Fruit fly (Drosophila melanogaster) whole organism, pupa: Measurements from ENCODE around the gene pch2.

ENCODE experiments used
- CG13204 ChIP-seq: fragments of 200-800 bp; sonication (Bioruptor generic); optimal IDR thresholded peaks from 2 replicates; lab custom pipeline; 2018; ENCODE audit warnings: missing biosample characterization, mild to moderate bottlenecking, missing genetic modification characterization, moderate library complexity
- CG14655 ChIP-seq: fragments of 200-800 bp; sonication (Bioruptor generic); optimal IDR thresholded peaks from 3 replicates; lab custom pipeline; 2017; ENCODE audit warnings: mild to moderate bottlenecking, missing biosample characterization, missing genetic modification reagents, missing genetic modification characterization
- CG32121 ChIP-seq: fragments of 200-800 bp; sonication (Bioruptor generic); IDR thresholded peaks from 2 replicates; pipeline ENCODE4 v1.3.6; 2022; ENCODE audit warnings: missing biosample characterization, missing genetic modification characterization
- CG4496 ChIP-seq: fragments of 200-800 bp; sonication (Bioruptor generic); IDR thresholded peaks from 3 replicates; pipeline ENCODE4 v1.3.6; 2022; ENCODE audit warnings: missing biosample characterization, missing genetic modification characterization
- CG8301 ChIP-seq: fragments of 200-800 bp; sonication (Bioruptor generic); optimal IDR thresholded peaks from 2 replicates; lab custom pipeline; 2018; ENCODE audit warnings: missing biosample characterization, mild to moderate bottlenecking, missing genetic modification characterization
- D1 ChIP-seq: fragments of 200-800 bp; sonication (Bioruptor generic); optimal IDR thresholded peaks from 2 replicates; lab custom pipeline; 2018; ENCODE audit warnings: missing biosample characterization, mild to moderate bottlenecking, missing genetic modification characterization, moderate library complexity
- EcR ChIP-seq: fragments of 200-800 bp; sonication (Bioruptor generic); optimal IDR thresholded peaks from 3 replicates; lab custom pipeline; 2019; ENCODE audit warnings: missing biosample characterization, missing genetic modification characterization, mild to moderate bottlenecking, moderate library complexity, missing genetic modification reagents
- Pif1B ChIP-seq: fragments of 200-800 bp; sonication (Bioruptor generic); optimal IDR thresholded peaks from 3 replicates; lab custom pipeline; 2016; ENCODE audit warnings: missing biosample characterization, missing genetic modification characterization
- fd96Ca ChIP-seq: fragments of 200-800 bp; sonication (Bioruptor generic); IDR thresholded peaks from 3 replicates; pipeline ENCODE4 v1.3.6; 2022; ENCODE audit warnings: missing biosample characterization, missing genetic modification characterization

- TF ChIP-seq CG32121 (GFP tag; lab: Robert Waterston, UW) (no peak), fd96Ca (no peak), Pif1B (GFP tag; lab: Kevin White, UChicago) (no peak), EcR (GFP tag; lab: Kevin White, UChicago) (no peak), CG4496 (no peak), CG8301 (tag; lab: Kevin White, UChicago) (no peak), CG13204 (no peak), CG14655 (GFP tag; lab: Kevin White, UChicago) (no peak), D1 (tag; lab: Kevin White, UChicago) (no peak)
Observed at dm6 chr3R:8563774-8564173, 2.2 kb upstream of the pch2 start, which contains the start of gene Cenp-C.
